Fruit fly (Drosophila melanogaster): ENCODE results near the gene CCT1.
A peak's percentile ranks its signal among the peaks of the same experiment; 100 is the strongest.

Gene CCT1

dm6 chr3R:22515384-22515783 is 24.1 kb upstream of the CCT1 start (continued):
- no peak for TF ChIP-seq slou (GFP tag; optimal IDR thresholded peaks at IDR 0.05)
- no peak for TF ChIP-seq Asciz (GFP tag; optimal IDR thresholded peaks at IDR 0.05)
- no peak for TF ChIP-seq danr (GFP tag; IDR thresholded peaks at IDR 0.05)
- TF ChIP-seq sna (GFP tag; IDR thresholded peaks at IDR 0.05; ENCODE audit: partially characterized antibody), result no peak
- no peak for TF ChIP-seq CG17328 (GFP tag; IDR thresholded peaks at IDR 0.05)
- TF ChIP-seq lov (optimal IDR thresholded peaks at IDR 0.05), result no peak
- no peak for TF ChIP-seq lov (GFP tag; IDR thresholded peaks at IDR 0.05)
- 0 out of 2 replicates have a peak, but pooled peaks have one; percentile 19 for TF ChIP-seq esg (GFP tag; conservative IDR thresholded peaks at IDR 0.05)
- TF ChIP-seq Blimp-1 (GFP tag; optimal IDR thresholded peaks at IDR 0.05), result peak; percentile 10
- 0 out of 2 replicates have a peak, but pooled peaks have one; percentile 12 for TF ChIP-seq CG17612 (GFP tag; IDR thresholded peaks at IDR 0.05)
- TF ChIP-seq CG2120 (GFP tag; optimal IDR thresholded peaks at IDR 0.05), result peak; percentile 33
- TF ChIP-seq Rfx (GFP tag; IDR thresholded peaks at IDR 0.05), result peak; percentile 54
- TF ChIP-seq mam (GFP tag; optimal IDR thresholded peaks at IDR 0.05), result no peak
- TF ChIP-seq Med (GFP tag), result peak; percentile 78
- TF ChIP-seq Usf (GFP tag; optimal IDR thresholded peaks at IDR 0.05), result no peak
- no peak for TF ChIP-seq lilli (GFP tag; optimal IDR thresholded peaks at IDR 0.05)
- peak; percentile 17 for TF ChIP-seq CG11504 (tag; optimal IDR thresholded peaks at IDR 0.05)
- TF ChIP-seq row (GFP tag; IDR thresholded peaks at IDR 0.05), result peak; percentile 29; the same call in 1 of the 3 replicates
- TF ChIP-seq fd102C (GFP tag; optimal IDR thresholded peaks at IDR 0.05), result no peak

- TF ChIP-seq CG7786 (GFP tag; optimal IDR thresholded peaks at IDR 0.05), result no peak
- TF ChIP-seq kni (GFP tag; optimal IDR thresholded peaks at IDR 0.05), result no peak
- peak; percentile 49 for TF ChIP-seq Fer1 (GFP tag; optimal IDR thresholded peaks at IDR 0.05)
- TF ChIP-seq CG17912 (GFP tag; optimal IDR thresholded peaks at IDR 0.05), result no peak
- TF ChIP-seq trem (tag; optimal IDR thresholded peaks at IDR 0.05), result no peak
- no peak for TF ChIP-seq br (optimal IDR thresholded peaks at IDR 0.05)
- TF ChIP-seq CG6654 (GFP tag; optimal IDR thresholded peaks at IDR 0.05), result no peak
- TF ChIP-seq unpg (GFP tag; optimal IDR thresholded peaks at IDR 0.05), result no peak
- no peak for TF ChIP-seq Mes4 (GFP tag; optimal IDR thresholded peaks at IDR 0.05)
- no peak for TF ChIP-seq CG3163 (GFP tag; optimal IDR thresholded peaks at IDR 0.05)
- no peak for TF ChIP-seq CG33557 (GFP tag; optimal IDR thresholded peaks at IDR 0.05)
- TF ChIP-seq tll (GFP tag; optimal IDR thresholded peaks at IDR 0.05), result no peak
- TF ChIP-seq lbe (GFP tag; optimal IDR thresholded peaks at IDR 0.05), result no peak
- no peak for TF ChIP-seq fru (optimal IDR thresholded peaks at IDR 0.05)
- TF ChIP-seq CG11504 (tag; optimal IDR thresholded peaks at IDR 0.05), result peak; percentile 27
- TF ChIP-seq CG1024 (GFP tag; IDR thresholded peaks at IDR 0.05), result no peak
- no peak for TF ChIP-seq gcm (GFP tag; optimal IDR thresholded peaks at IDR 0.05)
- peak; percentile 37 for TF ChIP-seq grau (tag; optimal IDR thresholded peaks at IDR 0.05)
- TF ChIP-seq B-H2 (GFP tag; optimal IDR thresholded peaks at IDR 0.05), result no peak
- TF ChIP-seq Dfd (GFP tag; optimal IDR thresholded peaks at IDR 0.05), result no peak
- TF ChIP-seq Rfx (GFP tag; IDR thresholded peaks at IDR 0.05), result peak; percentile 59
- TF ChIP-seq hb (GFP tag; IDR thresholded peaks at IDR 0.05; ENCODE audit: partially characterized antibody), result no peak
- TF ChIP-seq CG4328 (GFP tag; optimal IDR thresholded peaks at IDR 0.05), result no peak
- TF ChIP-seq CG11398 (GFP tag; optimal IDR thresholded peaks at IDR 0.05), result no peak
- TF ChIP-seq CG10543 (GFP tag; optimal IDR thresholded peaks at IDR 0.05), result no peak
- TF ChIP-seq disco-r (GFP tag; optimal IDR thresholded peaks at IDR 0.05), result no peak
- no peak for TF ChIP-seq fu2 (GFP tag; optimal IDR thresholded peaks at IDR 0.05)
- TF ChIP-seq Sin3A (optimal IDR thresholded peaks at IDR 0.05), result no peak
- TF ChIP-seq B-H1 (GFP tag; IDR thresholded peaks at IDR 0.05), result no peak
- TF ChIP-seq ato (GFP tag; IDR thresholded peaks at IDR 0.05; ENCODE audit: partially characterized antibody), result no peak
- TF ChIP-seq CG10565 (GFP tag; optimal IDR thresholded peaks at IDR 0.05), result no peak
- peak in 1 of 2 experiments; percentile 37 for TF ChIP-seq Hr51 (GFP tag; optimal IDR thresholded peaks at IDR 0.05)
- TF ChIP-seq lilli (GFP tag; optimal IDR thresholded peaks at IDR 0.05), result peak; percentile 22
- TF ChIP-seq CG12104 (GFP tag; optimal IDR thresholded peaks at IDR 0.05), result no peak
- no peak for TF ChIP-seq trh (GFP tag; optimal IDR thresholded peaks at IDR 0.05)
- no peak for TF ChIP-seq repo (GFP tag; optimal IDR thresholded peaks at IDR 0.05)
Measured at dm6 chr3R:22503630-22504029, 12.4 kb upstream of the CCT1 start.
